Worm (Caenorhabditis elegans): ENCODE measurements around the gene Y59H11AR.3.

The Y59H11AR.3 gene

ce11 chrIV:8570719-8571118, 24.5 kb downstream of the Y59H11AR.3 start:
- TF ChIP-seq C38D4.7 (GFP tag; optimal IDR thresholded peaks at IDR 0.05) (no peak), pag-3 (tag; optimal IDR thresholded peaks at IDR 0.05; ENCODE audit: borderline replicate concordance) (no peak), K09A11.1 (tag; optimal IDR thresholded peaks at IDR 0.05; ENCODE audit: insufficient read depth) (no peak), ceh-2 (tag; optimal IDR thresholded peaks at IDR 0.05) (no peak), ceh-22 (tag; optimal IDR thresholded peaks at IDR 0.05) (no peak), ceh-19 (GFP tag; optimal IDR thresholded peaks at IDR 0.05) (no peak), hlh-30 (tag; optimal IDR thresholded peaks at IDR 0.05; ENCODE audit: insufficient read depth) (no peak), elt-4 (tag; optimal IDR thresholded peaks at IDR 0.05) (no peak), ceh-6 (GFP tag; optimal IDR thresholded peaks at IDR 0.05) (no peak), madf-2 (tag; optimal IDR thresholded peaks at IDR 0.05) (no peak), pax-1 (tag; optimal IDR thresholded peaks at IDR 0.05) (no peak), sdc-2 (tag; optimal IDR thresholded peaks at IDR 0.05) (no peak)

DNA sequence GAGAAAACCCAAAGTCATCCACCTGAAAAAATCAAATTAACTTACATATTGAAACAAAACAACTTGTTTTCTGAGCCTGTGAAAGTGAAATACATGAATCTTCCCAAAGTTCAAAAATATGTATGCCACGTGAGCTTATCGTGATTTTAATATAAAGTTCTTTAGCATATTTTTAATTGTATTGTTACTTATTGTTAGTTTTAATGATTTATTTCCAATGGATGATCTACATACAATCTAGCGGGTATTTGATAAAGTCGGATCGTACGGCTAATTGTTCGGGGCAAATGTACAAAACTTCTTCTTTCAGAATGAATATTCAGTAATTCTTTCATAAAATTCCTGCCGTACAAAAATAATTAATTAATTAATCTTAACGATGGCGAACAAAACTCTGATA, 25.0 kb downstream of the Y59H11AR.3 start, which contains the start of gene Y59H11AM.4:
Gene Y59H11AM.4 (minus strand): TSS at position 101 of the 400 bp plus-strand sequence.
- no peak for TF ChIP-seq ceh-48 (tag; optimal IDR thresholded peaks at IDR 0.05)

DNA sequence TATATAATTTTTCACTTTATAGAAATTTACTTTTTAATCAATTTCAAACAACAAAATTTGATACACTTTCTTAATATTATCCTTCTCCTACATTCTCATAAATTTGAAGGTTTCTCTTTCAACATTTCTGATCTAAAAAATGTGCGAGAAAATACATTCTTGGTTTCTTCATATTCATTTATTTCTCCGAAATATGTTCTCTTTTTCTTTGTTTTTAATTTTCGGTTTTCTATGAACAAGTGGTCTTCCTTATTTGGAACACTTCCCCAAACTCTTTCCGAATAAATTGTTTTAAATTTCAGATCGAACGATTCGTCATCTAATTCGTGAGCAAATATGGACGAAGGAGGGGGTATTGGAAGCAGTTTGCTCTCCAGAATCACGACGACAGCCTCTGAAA, 36.1 kb downstream of the Y59H11AR.3 start, which contains the start of gene npr-22:
Gene npr-22 (plus strand): TSS at position 301 of the 400 bp plus-strand sequence.
- TF ChIP-seq pros-1 (tag; optimal IDR thresholded peaks at IDR 0.05) (no peak), C38D4.7 (GFP tag; optimal IDR thresholded peaks at IDR 0.05) (no peak), ceh-24 (tag; optimal IDR thresholded peaks at IDR 0.05) (no peak), fax-1 (tag; optimal IDR thresholded peaks at IDR 0.05) (no peak), tbx-2 (tag; optimal IDR thresholded peaks at IDR 0.05) (no peak), K09A11.1 (tag; optimal IDR thresholded peaks at IDR 0.05; ENCODE audit: insufficient read depth) (no peak), ceh-34 (tag; optimal IDR thresholded peaks at IDR 0.05) (no peak)

All from whole organism, late embryonic.